Worm (Caenorhabditis elegans): ENCODE measurements around the gene C03G6.17.
"Not testable (repeated sequence)": the region's sequence is repeated elsewhere in the genome, so short reads cannot be mapped to it uniquely, and the experiment has no call there.

C03G6.17 gene

DNA sequence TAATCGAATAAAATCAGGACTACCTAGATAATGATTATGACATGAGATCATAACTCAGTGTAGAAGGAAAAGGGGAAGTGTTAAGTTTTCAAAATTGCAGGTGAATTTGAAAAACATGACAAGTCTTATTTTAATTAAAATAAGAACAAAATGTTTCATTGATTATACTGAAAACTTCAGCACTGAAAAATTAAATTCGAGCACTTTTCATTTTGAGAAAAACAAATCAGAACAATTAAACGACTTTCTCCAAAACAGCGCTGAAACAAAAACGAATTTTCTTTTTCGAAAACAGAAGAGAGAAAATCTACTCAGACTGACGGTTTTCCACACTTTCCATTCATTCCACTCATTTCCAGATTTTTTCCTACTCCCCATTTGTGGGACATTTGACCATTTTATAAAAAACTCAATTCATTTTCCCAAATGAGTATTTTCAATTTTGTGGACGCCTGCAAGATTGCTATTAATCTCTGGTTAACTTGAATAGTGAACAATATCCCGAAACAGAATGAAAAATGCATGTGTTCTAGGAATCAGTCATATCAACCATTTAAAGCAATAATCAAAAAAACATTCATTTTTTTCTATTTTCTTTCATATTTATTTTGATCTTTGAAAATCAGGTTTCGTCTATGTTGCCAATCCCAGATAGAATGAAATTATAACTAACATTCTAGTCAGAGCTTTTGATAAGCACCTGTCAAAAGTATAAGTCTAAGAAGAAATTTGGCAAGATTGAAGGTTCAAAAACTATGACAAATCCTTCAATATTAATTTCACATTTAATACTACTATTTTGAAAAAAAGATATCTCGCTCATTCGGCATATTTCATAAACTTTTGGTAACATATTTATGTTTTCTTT, 28.5 kb downstream of the C03G6.17 start, which contains the start of the genes srh-231 and srh-275:
Gene srh-231, minus strand, starts transcription at position 51 of the 868 bp plus-strand sequence.
Gene srh-275, plus strand, starts transcription at position 818 of the 868 bp plus-strand sequence.
- TF ChIP-seq T26A5.8 (tag; optimal IDR thresholded peaks at IDR 0.05) (no peak), unc-62 (GFP tag; optimal IDR thresholded peaks at IDR 0.05) (no peak), rcor-1 (GFP tag; IDR thresholded peaks at IDR 0.05) (no peak), ama-1 (optimal IDR thresholded peaks at IDR 0.05) (no peak), ama-1 (GFP tag; optimal IDR thresholded peaks at IDR 0.05) (no peak), ceh-27 (GFP tag; optimal IDR thresholded peaks at IDR 0.05) (no peak), F57C9.4 (tag; optimal IDR thresholded peaks at IDR 0.05) (no peak), ceh-100 (GFP tag; IDR thresholded peaks at IDR 0.05) (no peak)

DNA sequence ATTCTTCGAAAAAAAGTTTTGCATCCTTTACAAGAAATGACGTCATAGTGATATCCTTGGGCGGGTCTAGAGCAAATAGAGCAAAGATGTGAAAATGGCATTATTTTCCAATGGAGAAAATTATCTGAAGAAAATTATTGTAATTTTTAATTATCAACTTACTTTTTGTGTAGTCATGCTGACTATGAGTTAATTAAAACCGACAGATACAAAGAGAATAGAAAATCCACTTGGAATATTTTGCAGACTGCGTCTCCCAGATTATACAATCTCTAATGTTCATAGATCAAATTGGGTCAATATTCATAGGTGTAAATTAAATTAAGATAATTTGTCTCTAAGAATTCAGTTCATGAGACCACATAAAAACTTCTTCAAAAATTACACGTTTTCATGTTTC, 31.4 kb downstream of the C03G6.17 start, which contains the start of gene nhr-149:
Gene nhr-149, minus strand, starts transcription at position 101 of the 400 bp plus-strand sequence.
- TF ChIP-seq K12H6.12 (tag; optimal IDR thresholded peaks at IDR 0.05) (no peak), dox-1 (GFP tag; IDR thresholded peaks at IDR 0.05) (no peak), F57A8.1 (GFP tag; optimal IDR thresholded peaks at IDR 0.05) (no peak), F39B2.1 (GFP tag; IDR thresholded peaks at IDR 0.05) (no peak), repo-1 (tag; optimal IDR thresholded peaks at IDR 0.05) (no peak), efl-1 (GFP tag; optimal IDR thresholded peaks at IDR 0.05) (no peak), B0336.3 (GFP tag; IDR thresholded peaks at IDR 0.05) (no peak), hsf-1 (GFP tag; IDR thresholded peaks at IDR 0.05) (no peak), zim-3 (tag; optimal IDR thresholded peaks at IDR 0.05) (no peak), snpc-1.1 (tag; optimal IDR thresholded peaks at IDR 0.05; ENCODE audit: insufficient read depth) (no peak), athp-1 (tag; optimal IDR thresholded peaks at IDR 0.05) (no peak), C06A6.2 (GFP tag; conservative IDR thresholded peaks at IDR 0.05) (no peak), mes-4 (tag; optimal IDR thresholded peaks at IDR 0.05) (no peak), lin-40 (tag; optimal IDR thresholded peaks at IDR 0.05) (no peak), ztf-18 (tag; optimal IDR thresholded peaks at IDR 0.05) (no peak), C17E4.6 (GFP tag; IDR thresholded peaks at IDR 0.05) (no peak), Y53G8AR.9 (GFP tag; conservative IDR thresholded peaks at IDR 0.05) (no peak), hlh-12 (tag; optimal IDR thresholded peaks at IDR 0.05) (no peak)

DNA sequence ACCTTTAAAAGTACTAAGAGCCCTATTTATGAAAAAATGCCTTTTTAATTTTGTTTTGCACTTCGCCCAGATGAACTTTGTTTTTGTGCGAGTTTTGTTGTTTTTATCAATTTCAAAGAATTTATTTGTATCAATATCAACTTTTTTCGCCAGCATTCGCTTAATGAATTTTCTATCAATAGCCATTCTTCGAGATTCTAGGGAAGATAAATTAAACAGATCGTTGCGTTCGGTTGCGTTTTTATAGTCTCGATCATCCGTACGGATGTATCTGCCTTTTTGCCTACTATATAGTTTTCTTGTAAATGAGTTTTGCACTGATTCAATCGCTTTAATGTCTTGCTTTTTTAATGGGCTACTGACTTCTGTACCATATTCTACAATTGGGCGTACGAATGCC, 35.4 kb downstream of the C03G6.17 start, which contains the start of gene nhr-147:
Gene nhr-147, plus strand, starts transcription at position 301 of the 400 bp plus-strand sequence.
- not testable (repeated sequence) for TF ChIP-seq Y56A3A.18 (GFP tag; IDR thresholded peaks at IDR 0.05); F10E7.11 (tag; optimal IDR thresholded peaks at IDR 0.05); nhr-90 (tag; optimal IDR thresholded peaks at IDR 0.05)

DNA sequence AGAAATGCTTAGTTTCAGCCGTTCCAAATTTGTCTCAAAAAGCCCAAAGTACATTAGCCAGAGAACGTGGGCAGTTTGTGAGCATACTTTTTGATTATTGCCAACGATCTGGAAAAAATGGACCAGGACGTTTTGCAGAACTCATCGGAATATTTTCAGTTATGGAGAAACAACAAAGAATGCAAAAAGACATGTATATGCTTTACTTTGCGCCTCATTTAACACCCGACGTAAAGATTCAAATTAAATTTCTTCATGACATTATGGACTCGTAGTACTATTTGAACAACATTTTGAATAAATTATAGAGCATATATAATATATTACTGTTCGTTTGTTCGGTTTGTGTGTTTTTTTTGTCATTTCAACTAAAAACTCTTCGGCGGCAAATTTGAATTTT, 37.4 kb downstream of the C03G6.17 start, which contains the start of gene srh-244:
Gene srh-244, plus strand, starts transcription at position 301 of the 400 bp plus-strand sequence.
- TF ChIP-seq egl-44 (GFP tag; IDR thresholded peaks at IDR 0.05) = no peak
- TF ChIP-seq aptf-2 (GFP tag; conservative IDR thresholded peaks at IDR 0.05) = no peak
- TF ChIP-seq cebp-1 (GFP tag; IDR thresholded peaks at IDR 0.05) = no peak
- TF ChIP-seq cebp-1 (tag; optimal IDR thresholded peaks at IDR 0.05) = no peak
- TF ChIP-seq die-1 (tag; optimal IDR thresholded peaks at IDR 0.05) = no peak
- TF ChIP-seq aptf-3 (GFP tag; IDR thresholded peaks at IDR 0.05) = no peak
- TF ChIP-seq snpc-1.3 (tag; optimal IDR thresholded peaks at IDR 0.05; ENCODE audit: insufficient read depth) = no peak
- TF ChIP-seq tbx-9 (tag; optimal IDR thresholded peaks at IDR 0.05; ENCODE audit: borderline replicate concordance) = no peak
- TF ChIP-seq lin-40 (tag; optimal IDR thresholded peaks at IDR 0.05) = no peak
- no peak for TF ChIP-seq ztf-26 (tag; optimal IDR thresholded peaks at IDR 0.05)
- no peak for TF ChIP-seq gei-17 (GFP tag; optimal IDR thresholded peaks at IDR 0.05)
- TF ChIP-seq F23B12.7 (tag; optimal IDR thresholded peaks at IDR 0.05; ENCODE audit: insufficient read depth) = no peak
- no peak for TF ChIP-seq lir-1 (GFP tag; conservative IDR thresholded peaks at IDR 0.05)
- TF ChIP-seq attf-6 (GFP tag; IDR thresholded peaks at IDR 0.05) = no peak
- TF ChIP-seq ceh-91 (GFP tag; IDR thresholded peaks at IDR 0.05) = no peak
- TF ChIP-seq hlh-12 (tag; optimal IDR thresholded peaks at IDR 0.05) = no peak
- TF ChIP-seq rcor-1 (GFP tag; IDR thresholded peaks at IDR 0.05) = no peak
- TF ChIP-seq atf-7 (tag; optimal IDR thresholded peaks at IDR 0.05) = no peak

Measured in whole organism, young adult.